Worm (Caenorhabditis elegans): ENCODE data around the gene col-71.

Gene col-71

ce11 chrII:3502520-3503323 lies at the start of gene col-71, which contains the start of gene Y49F6B.2:
col-71 (minus strand) TSS chrII:3502570.
Y49F6B.2 (plus strand) TSS chrII:3502968.
- TF ChIP-seq mls-2 (tag; optimal IDR thresholded peaks at IDR 0.05) (peak; percentile 53), sem-2 (GFP tag; optimal IDR thresholded peaks at IDR 0.05) (no peak), nhr-237 (tag; optimal IDR thresholded peaks at IDR 0.05) (peak; percentile 46), ceh-83 (GFP tag; optimal IDR thresholded peaks at IDR 0.05) (no peak), snpc-4 (tag; optimal IDR thresholded peaks at IDR 0.05) (no peak), blmp-1 (tag; optimal IDR thresholded peaks at IDR 0.05) (no peak), tbx-8 (GFP tag; optimal IDR thresholded peaks at IDR 0.05) (peak; percentile 21), ces-1 (GFP tag; optimal IDR thresholded peaks at IDR 0.05) (peak; percentile 99), lin-32 (GFP tag; optimal IDR thresholded peaks at IDR 0.05) (no peak), bed-3 (GFP tag; optimal IDR thresholded peaks at IDR 0.05) (peak; percentile 9), sptf-1 (tag; optimal IDR thresholded peaks at IDR 0.05) (peak; percentile 68), zip-8 (tag; optimal IDR thresholded peaks at IDR 0.05) (no peak), flh-1 (GFP tag; optimal IDR thresholded peaks at IDR 0.05) (no peak), ceh-43 (GFP tag; optimal IDR thresholded peaks at IDR 0.05) (peak; percentile 5), unc-120 (tag; optimal IDR thresholded peaks at IDR 0.05; ENCODE audit: poor library complexity, severe bottlenecking) (peak; percentile 25), nhr-2 (tag; optimal IDR thresholded peaks at IDR 0.05) (no peak), M03D4.4 (tag; optimal IDR thresholded peaks at IDR 0.05) (no peak), mep-1 (tag; optimal IDR thresholded peaks at IDR 0.05) (peak; percentile 58), cnd-1 (tag; optimal IDR thresholded peaks at IDR 0.05) (peak; percentile 48), lsy-2 (tag; optimal IDR thresholded peaks at IDR 0.05) (peak; percentile 51), mab-5 (tag; optimal IDR thresholded peaks at IDR 0.05) (peak; percentile 65), unc-39 (tag; optimal IDR thresholded peaks at IDR 0.05) (no peak), ztf-11 (tag; optimal IDR thresholded peaks at IDR 0.05) (no peak), nhr-76 (tag; optimal IDR thresholded peaks at IDR 0.05) (no peak), ceh-39 (tag; optimal IDR thresholded peaks at IDR 0.05) (peak; percentile 5), lin-13 (tag; optimal IDR thresholded peaks at IDR 0.05) (peak; percentile 73), unc-62 (GFP tag; optimal IDR thresholded peaks at IDR 0.05) (no peak), pha-4 (tag; optimal IDR thresholded peaks at IDR 0.05) (peak; percentile 46)

- TF ChIP-seq lin-13 (tag; optimal IDR thresholded peaks at IDR 0.05) (no peak), tbx-8 (GFP tag; optimal IDR thresholded peaks at IDR 0.05) (no peak), lsy-2 (tag; optimal IDR thresholded peaks at IDR 0.05) (no peak), nhr-2 (tag; optimal IDR thresholded peaks at IDR 0.05) (no peak), zip-8 (tag; optimal IDR thresholded peaks at IDR 0.05) (no peak), cnd-1 (tag; optimal IDR thresholded peaks at IDR 0.05) (no peak)
Measured at ce11 chrII:3550352-3550751, 48.0 kb upstream of the col-71 start, which contains the start of gene W10G11.19. W10G11.19 (plus strand) TSS chrII:3550652.

- peak; percentile 68 for TF ChIP-seq unc-120 (tag; optimal IDR thresholded peaks at IDR 0.05; ENCODE audit: poor library complexity, severe bottlenecking)
- peak; percentile 45 for TF ChIP-seq ham-2 (GFP tag; optimal IDR thresholded peaks at IDR 0.05)
- TF ChIP-seq nhr-76 (tag; optimal IDR thresholded peaks at IDR 0.05) = no peak
- no peak for TF ChIP-seq sptf-1 (tag; optimal IDR thresholded peaks at IDR 0.05)
- no peak for TF ChIP-seq lin-32 (GFP tag; optimal IDR thresholded peaks at IDR 0.05)
- peak; percentile 66 for TF ChIP-seq ces-1 (GFP tag; optimal IDR thresholded peaks at IDR 0.05)
- TF ChIP-seq nhr-28 (tag; optimal IDR thresholded peaks at IDR 0.05) = no peak
- no peak for TF ChIP-seq tbx-8 (GFP tag; optimal IDR thresholded peaks at IDR 0.05)
- TF ChIP-seq mep-1 (tag; optimal IDR thresholded peaks at IDR 0.05) = peak; percentile 34
- no peak for TF ChIP-seq sem-2 (GFP tag; optimal IDR thresholded peaks at IDR 0.05)
- TF ChIP-seq elt-3 (tag; optimal IDR thresholded peaks at IDR 0.05) = no peak
- no peak for TF ChIP-seq unc-62 (GFP tag; optimal IDR thresholded peaks at IDR 0.05)
- no peak for TF ChIP-seq unc-39 (tag; optimal IDR thresholded peaks at IDR 0.05)
- no peak for TF ChIP-seq M03D4.4 (tag; optimal IDR thresholded peaks at IDR 0.05)
- no peak for TF ChIP-seq elt-1 (tag; optimal IDR thresholded peaks at IDR 0.05; ENCODE audit: borderline replicate concordance, insufficient read depth)
- no peak for TF ChIP-seq mab-5 (tag; optimal IDR thresholded peaks at IDR 0.05)
- TF ChIP-seq ztf-11 (tag; optimal IDR thresholded peaks at IDR 0.05) = no peak
- TF ChIP-seq ceh-39 (tag; optimal IDR thresholded peaks at IDR 0.05) = no peak
- peak; percentile 10 for TF ChIP-seq ceh-83 (GFP tag; optimal IDR thresholded peaks at IDR 0.05)
- no peak for TF ChIP-seq pha-4 (tag; optimal IDR thresholded peaks at IDR 0.05)
- no peak for TF ChIP-seq nhr-237 (tag; optimal IDR thresholded peaks at IDR 0.05)
- TF ChIP-seq drap-1 (GFP tag; optimal IDR thresholded peaks at IDR 0.05) = peak; percentile 1
- TF ChIP-seq cnd-1 (tag; optimal IDR thresholded peaks at IDR 0.05) = peak; percentile 42
- no peak for TF ChIP-seq blmp-1 (tag; optimal IDR thresholded peaks at IDR 0.05)
- no peak for TF ChIP-seq nhr-2 (tag; optimal IDR thresholded peaks at IDR 0.05)
- TF ChIP-seq mls-2 (tag; optimal IDR thresholded peaks at IDR 0.05) = no peak
- no peak for TF ChIP-seq ceh-43 (GFP tag; optimal IDR thresholded peaks at IDR 0.05)
- TF ChIP-seq snpc-4 (tag; optimal IDR thresholded peaks at IDR 0.05) = no peak
- no peak for TF ChIP-seq bed-3 (GFP tag; optimal IDR thresholded peaks at IDR 0.05)
- TF ChIP-seq nhr-12 (tag; optimal IDR thresholded peaks at IDR 0.05) = no peak
- no peak for TF ChIP-seq lin-13 (tag; optimal IDR thresholded peaks at IDR 0.05)
- peak; percentile 5 for TF ChIP-seq hlh-1 (tag; optimal IDR thresholded peaks at IDR 0.05)
- TF ChIP-seq flh-1 (GFP tag; optimal IDR thresholded peaks at IDR 0.05) = no peak
- no peak for TF ChIP-seq zip-8 (tag; optimal IDR thresholded peaks at IDR 0.05)
- no peak for TF ChIP-seq lsy-2 (tag; optimal IDR thresholded peaks at IDR 0.05)
Measured at ce11 chrII:3547282-3547681, 44.9 kb upstream of the col-71 start.

All from whole organism, mixed stage, embryonic.